Worm (Caenorhabditis elegans) whole organism, L1 larva: ENCODE results near the gene Y45F10D.2.

Experiments used
- F16B12.6 ChIP-seq: fragments of 150-350 bp; optimal IDR thresholded peaks from 2 replicates; lab custom pipeline; 2014; ENCODE audit warnings: missing biosample characterization, missing genetic modification characterization
- alr-1 ChIP-seq: fragments of 200-800 bp; sonication (Bioruptor generic); optimal IDR thresholded peaks from 2 replicates; lab custom pipeline; 2018; ENCODE audit warnings: borderline replicate concordance, mild to moderate bottlenecking, missing genetic modification characterization, missing compliant biosample characterization
- ceh-82 ChIP-seq, 3 experiments: fragments of 150-350 bp in 1 of 3; sonication (generic microtip) in 2 of 3; optimal IDR thresholded peaks; 2 replicates each; lab custom pipeline; 2014 to 2017; ENCODE audit warnings: missing biosample characterization in 3 of 3, missing genetic modification characterization in 3 of 3
- ceh-90 ChIP-seq: sonication (generic microtip); optimal IDR thresholded peaks from 2 replicates; lab custom pipeline; 2016; ENCODE audit warnings: missing genetic modification characterization, missing compliant biosample characterization
- efl-1 ChIP-seq, 4 experiments: fragments of 150-350 bp; optimal IDR thresholded peaks in 3 of 4; peaks in 1 of 4; 1 replicate in 1 of 4; 2 replicates in 3 of 4; lab custom pipeline; 2014; ENCODE audit warnings: missing biosample characterization in 2 of 4, missing genetic modification characterization in 2 of 4, missing genetic modification reagents in 2 of 4
- elt-2 ChIP-seq: sonication (generic microtip); optimal IDR thresholded peaks from 2 replicates; lab custom pipeline; 2016; ENCODE audit warnings: missing genetic modification characterization, mild to moderate bottlenecking, inconsistent platforms, missing compliant biosample characterization, missing genetic modification reagents
- irx-1 ChIP-seq: sonication (generic microtip); optimal IDR thresholded peaks from 2 replicates; lab custom pipeline; 2016; ENCODE audit warnings: missing genetic modification characterization, missing compliant biosample characterization
- isw-1 ChIP-seq: fragments of 200-800 bp; sonication (Bioruptor generic); IDR thresholded peaks from 2 replicates; pipeline ENCODE4 v1.3.6; 2022; ENCODE audit warnings: missing genetic modification characterization, missing compliant biosample characterization
- jun-1 ChIP-seq: fragments of 150-350 bp; optimal IDR thresholded peaks from 2 replicates; lab custom pipeline; 2014; ENCODE audit warnings: missing biosample characterization, missing genetic modification reagents, missing genetic modification characterization
- lin-13 ChIP-seq: fragments of 150-350 bp; optimal IDR thresholded peaks from 2 replicates; lab custom pipeline; 2014; ENCODE audit warnings: missing biosample characterization, missing genetic modification reagents, missing genetic modification characterization
- lin-14 ChIP-seq: fragments of 200-800 bp; sonication (Bioruptor generic); optimal IDR thresholded peaks from 2 replicates; lab custom pipeline; 2018; ENCODE audit warnings: mild to moderate bottlenecking, missing genetic modification characterization, moderate library complexity, missing compliant biosample characterization
- lin-15B ChIP-seq: fragments of 150-350 bp; sonication (generic microtip); optimal IDR thresholded peaks from 3 replicates; lab custom pipeline; 2014; ENCODE audit warnings: missing biosample characterization, missing genetic modification characterization
- lin-35 ChIP-seq, 2 experiments: fragments of 150-350 bp; optimal IDR thresholded peaks; 2 replicates each; lab custom pipeline; 2014; ENCODE audit warnings: missing biosample characterization in 2 of 2, missing genetic modification characterization in 2 of 2, missing genetic modification reagents in 2 of 2
- mdl-1 ChIP-seq, 2 experiments: fragments of 150-350 bp; optimal IDR thresholded peaks; 2 replicates each; lab custom pipeline; 2014 to 2017; ENCODE audit warnings: missing biosample characterization in 2 of 2, missing genetic modification characterization in 2 of 2, inconsistent platforms in 1 of 2
- mef-2 ChIP-seq: fragments of 150-350 bp; optimal IDR thresholded peaks from 2 replicates; lab custom pipeline; 2014; ENCODE audit warnings: missing biosample characterization, missing genetic modification characterization
- nhr-20 ChIP-seq: sonication (generic microtip); optimal IDR thresholded peaks from 2 replicates; lab custom pipeline; 2016; ENCODE audit warnings: mild to moderate bottlenecking, missing genetic modification characterization, missing compliant biosample characterization
- nhr-71 ChIP-seq: sonication (generic microtip); optimal IDR thresholded peaks from 2 replicates; lab custom pipeline; 2016; ENCODE audit warnings: mild to moderate bottlenecking, missing genetic modification characterization, moderate library complexity, missing compliant biosample characterization
- nhr-77 ChIP-seq: fragments of 150-350 bp; optimal IDR thresholded peaks from 2 replicates; lab custom pipeline; 2014; ENCODE audit warnings: missing biosample characterization, missing genetic modification characterization
- nhr-90 ChIP-seq: sonication (generic microtip); optimal IDR thresholded peaks from 2 replicates; lab custom pipeline; 2016; ENCODE audit warnings: mild to moderate bottlenecking, missing genetic modification characterization, missing compliant biosample characterization; ENCODE audit not compliant: poor library complexity
- pqm-1 ChIP-seq: sonication (generic microtip); optimal IDR thresholded peaks from 3 replicates; lab custom pipeline; 2017; ENCODE audit warnings: missing biosample characterization, missing genetic modification characterization
- snu-23 ChIP-seq: sonication (generic microtip); optimal IDR thresholded peaks from 2 replicates; lab custom pipeline; 2016; ENCODE audit warnings: missing genetic modification characterization, missing compliant biosample characterization
- sptf-1 ChIP-seq: fragments of 150-350 bp; optimal IDR thresholded peaks from 2 replicates; lab custom pipeline; 2014; ENCODE audit warnings: missing biosample characterization, missing genetic modification characterization
- sup-37 ChIP-seq: fragments of 200-800 bp; sonication (Bioruptor generic); optimal IDR thresholded peaks from 2 replicates; lab custom pipeline; 2018; ENCODE audit warnings: mild to moderate bottlenecking, missing genetic modification characterization, missing compliant biosample characterization
- swsn-7 ChIP-seq: sonication (generic microtip); optimal IDR thresholded peaks from 2 replicates; lab custom pipeline; 2016; ENCODE audit warnings: missing genetic modification characterization, missing compliant biosample characterization
- tlp-1 ChIP-seq: fragments of 150-350 bp; optimal IDR thresholded peaks from 2 replicates; lab custom pipeline; 2014; ENCODE audit warnings: missing biosample characterization, missing genetic modification characterization
- unc-130 ChIP-seq: fragments of 150-350 bp; optimal IDR thresholded peaks from 2 replicates; lab custom pipeline; 2017; ENCODE audit warnings: missing biosample characterization, missing genetic modification characterization, inconsistent platforms
- zag-1 ChIP-seq: fragments of 150-350 bp; optimal IDR thresholded peaks from 2 replicates; lab custom pipeline; 2014; ENCODE audit warnings: missing biosample characterization, missing genetic modification characterization
- zip-4 ChIP-seq: fragments of 200-800 bp; sonication (Bioruptor generic); optimal IDR thresholded peaks from 2 replicates; lab custom pipeline; 2018; ENCODE audit warnings: mild to moderate bottlenecking, missing genetic modification characterization, moderate library complexity, missing compliant biosample characterization

The Y45F10D.2 gene

ce11 chrIV:13725201-13725600 lies 49.3 kb downstream of the Y45F10D.2 start:
- TF ChIP-seq nhr-77 (tag; lab: Kevin White, UChicago) (no peak), zip-4 (no peak), nhr-20 (tag; lab: Kevin White, UChicago) (peak; percentile 23), snu-23 (no peak), pqm-1 (tag; lab: Kevin White, UChicago) (peak; percentile 18), ceh-82 (tag; optimal IDR thresholded peaks at IDR 0.05; lab: Kevin White, UChicago) (no peak), F16B12.6 (tag; lab: Kevin White, UChicago) (no peak), nhr-90 (tag; lab: Kevin White, UChicago) (peak; percentile 50), zag-1 (tag; lab: Kevin White, UChicago) (no peak), lin-35 (GFP tag; optimal IDR thresholded peaks at IDR 0.05; lab: Kevin White, UChicago) (peak in 1 of 2 experiments; percentile 50), sup-37 (GFP tag; lab: Kevin White, UChicago) (no peak), alr-1 (no peak), lin-15B (tag; lab: Kevin White, UChicago) (no peak), swsn-7 (tag; lab: Kevin White, UChicago) (no peak), unc-130 (tag; lab: Kevin White, UChicago) (no peak), mef-2 (tag; lab: Kevin White, UChicago) (no peak), jun-1 (tag; lab: Kevin White, UChicago) (no peak), nhr-71 (tag; lab: Kevin White, UChicago) (peak; percentile 45), elt-2 (tag; lab: Kevin White, UChicago) (peak; percentile 99), mdl-1 (tag; optimal IDR thresholded peaks at IDR 0.05; lab: Kevin White, UChicago) (peak in 1 of 2 experiments; percentile 46), lin-14 (GFP tag; lab: Kevin White, UChicago) (no peak), sptf-1 (tag; lab: Kevin White, UChicago) (no peak), ceh-90 (tag; lab: Kevin White, UChicago) (no peak), irx-1 (tag; lab: Kevin White, UChicago) (no peak), isw-1 (GFP tag; lab: Robert Waterston, UW) (no peak), lin-13 (GFP tag; lab: Kevin White, UChicago) (no peak), efl-1 (optimal IDR thresholded peaks at IDR 0.05; lab: Kevin White, UChicago) (no peak), efl-1 (GFP tag; optimal IDR thresholded peaks at IDR 0.05 in 1 of 2; lab: Kevin White, UChicago) (peak in 1 of 2 experiments; percentile 80), tlp-1 (peak; percentile 78)
- TF ChIP-seq, all 84 proteins: peak for 9
